Fruit fly (Drosophila melanogaster) whole organism, embryonic: ENCODE results near the gene CG32537.
A peak's percentile ranks its signal among the peaks of the same experiment; 100 is the strongest.

ENCODE experiments used
- Ada2b ChIP-seq: fragments of 200-800 bp; sonication (Bioruptor generic); IDR thresholded peaks from 2 replicates; pipeline ENCODE4 v1.3.6; 2022; ENCODE audit warnings: missing biosample characterization, missing genetic modification characterization
- Asciz ChIP-seq: fragments of 200-800 bp; sonication (Bioruptor generic); optimal IDR thresholded peaks from 2 replicates; lab custom pipeline; 2017; ENCODE audit warnings: missing biosample characterization, mild to moderate bottlenecking, missing genetic modification characterization, missing genetic modification reagents
- CG10267 ChIP-seq: fragments of 200-800 bp; sonication (Bioruptor generic); optimal IDR thresholded peaks from 2 replicates; lab custom pipeline; 2018; ENCODE audit warnings: missing biosample characterization, mild to moderate bottlenecking, missing genetic modification characterization, moderate library complexity
- CG10366 ChIP-seq: fragments of 200-800 bp; sonication (Bioruptor generic); IDR thresholded peaks from 2 replicates; pipeline ENCODE4 v1.3.6; 2022; ENCODE audit warnings: missing biosample characterization, missing genetic modification characterization
- CG10431 ChIP-seq: fragments of 200-800 bp; sonication (Bioruptor generic); optimal IDR thresholded peaks from 3 replicates; lab custom pipeline; 2018; ENCODE audit warnings: missing biosample characterization, mild to moderate bottlenecking, missing genetic modification characterization
- CG11085 ChIP-seq: fragments of 200-800 bp; sonication (Bioruptor generic); IDR thresholded peaks from 2 replicates; pipeline ENCODE4 v1.3.6; 2022; ENCODE audit warnings: missing biosample characterization, missing genetic modification characterization
- CG12104 ChIP-seq: fragments of 200-800 bp; sonication (Bioruptor generic); optimal IDR thresholded peaks from 3 replicates; lab custom pipeline; 2016; ENCODE audit warnings: missing biosample characterization, missing genetic modification characterization
- CG1233 ChIP-seq: fragments of 200-800 bp; sonication (Bioruptor generic); optimal IDR thresholded peaks from 4 replicates; lab custom pipeline; 2018; ENCODE audit warnings: missing biosample characterization, mild to moderate bottlenecking, missing genetic modification characterization
- CG12391 ChIP-seq: fragments of 200-800 bp; sonication (Bioruptor generic); optimal IDR thresholded peaks from 3 replicates; lab custom pipeline; 2018; ENCODE audit warnings: missing biosample characterization, mild to moderate bottlenecking, missing genetic modification characterization, moderate library complexity
- CG15514 ChIP-seq: fragments of 200-800 bp; sonication (Bioruptor generic); optimal IDR thresholded peaks from 3 replicates; lab custom pipeline; 2017; ENCODE audit warnings: missing biosample characterization, missing genetic modification characterization, mild to moderate bottlenecking, moderate library complexity, missing genetic modification reagents
- CG1603 ChIP-seq: fragments of 200-800 bp; sonication (Bioruptor generic); optimal IDR thresholded peaks from 2 replicates; lab custom pipeline; 2019; ENCODE audit warnings: missing biosample characterization, mild to moderate bottlenecking, missing genetic modification characterization, moderate library complexity
- CG17186 ChIP-seq: fragments of 200-800 bp; sonication (Bioruptor generic); optimal IDR thresholded peaks from 3 replicates; lab custom pipeline; 2017; ENCODE audit warnings: missing biosample characterization, missing genetic modification reagents, missing genetic modification characterization
- CG17912 ChIP-seq: fragments of 200-800 bp; sonication (Bioruptor generic); optimal IDR thresholded peaks from 2 replicates; lab custom pipeline; 2018; ENCODE audit warnings: missing biosample characterization, mild to moderate bottlenecking, missing genetic modification characterization
- CG18599 ChIP-seq: fragments of 200-800 bp; sonication (Bioruptor generic); optimal IDR thresholded peaks from 3 replicates; lab custom pipeline; 2017; ENCODE audit warnings: missing biosample characterization, missing genetic modification characterization, mild to moderate bottlenecking, moderate library complexity, missing genetic modification reagents
- CG2199 ChIP-seq: fragments of 200-800 bp; sonication (Bioruptor generic); IDR thresholded peaks from 3 replicates; pipeline ENCODE4 v1.3.6; 2022; ENCODE audit warnings: missing biosample characterization, missing genetic modification characterization
- CG4424 ChIP-seq: fragments of 200-800 bp; sonication (Bioruptor generic); optimal IDR thresholded peaks from 3 replicates; lab custom pipeline; 2016; ENCODE audit warnings: missing biosample characterization, missing genetic modification characterization
- CG7271 ChIP-seq: fragments of 200-800 bp; sonication (Bioruptor generic); optimal IDR thresholded peaks from 2 replicates; lab custom pipeline; 2018; ENCODE audit warnings: missing biosample characterization, mild to moderate bottlenecking, missing genetic modification characterization, moderate library complexity
- CG7839 ChIP-seq: fragments of 200-800 bp; sonication (Bioruptor generic); optimal IDR thresholded peaks from 3 replicates; lab custom pipeline; 2018; ENCODE audit warnings: missing biosample characterization, mild to moderate bottlenecking, missing genetic modification characterization, moderate library complexity
- CG7987 ChIP-seq: fragments of 200-800 bp; sonication (Bioruptor generic); optimal IDR thresholded peaks from 2 replicates; lab custom pipeline; 2018; ENCODE audit warnings: missing biosample characterization, mild to moderate bottlenecking, missing genetic modification characterization, moderate library complexity
- D19A ChIP-seq: fragments of 200-800 bp; optimal IDR thresholded peaks from 3 replicates; lab custom pipeline; 2019; ENCODE audit warnings: missing biosample characterization, mild to moderate bottlenecking, missing genetic modification characterization, moderate library complexity
- Dek ChIP-seq: fragments of 200-800 bp; sonication (Bioruptor generic); optimal IDR thresholded peaks from 3 replicates; lab custom pipeline; 2019; ENCODE audit warnings: missing biosample characterization, mild to moderate bottlenecking, missing genetic modification characterization, moderate library complexity
- Hey ChIP-seq: fragments of 200-800 bp; sonication (Bioruptor generic); optimal IDR thresholded peaks from 3 replicates; lab custom pipeline; 2018; ENCODE audit warnings: missing biosample characterization, mild to moderate bottlenecking, missing genetic modification characterization
- Hr51 ChIP-seq, 2 experiments: fragments of 200-800 bp; sonication (Bioruptor generic); optimal IDR thresholded peaks; 2 replicates in 1 of 2; 3 replicates in 1 of 2; lab custom pipeline; 2016 to 2018; ENCODE audit warnings: missing biosample characterization in 2 of 2, missing genetic modification characterization in 2 of 2, mild to moderate bottlenecking in 1 of 2, moderate library complexity in 1 of 2
- Hsf ChIP-seq: fragments of 200-800 bp; sonication (Bioruptor generic); optimal IDR thresholded peaks from 3 replicates; lab custom pipeline; 2016; ENCODE audit warnings: missing biosample characterization, missing genetic modification characterization
- Lpt ChIP-seq: fragments of >200 bp; optimal IDR thresholded peaks from 2 replicates; lab custom pipeline; 2018; ENCODE audit warnings: missing biosample characterization, missing genetic modification characterization
- NFAT ChIP-seq: fragments of 200-800 bp; sonication (Bioruptor generic); IDR thresholded peaks from 2 replicates; pipeline ENCODE4 v1.3.6; 2022; ENCODE audit warnings: missing biosample characterization, missing genetic modification characterization
- Optix ChIP-seq: fragments of 200-800 bp; sonication (Bioruptor generic); IDR thresholded peaks from 3 replicates; pipeline ENCODE4 v1.3.6; 2022; ENCODE audit warnings: missing biosample characterization, missing genetic modification characterization
- Side ChIP-seq: fragments of 200-800 bp; sonication (Bioruptor generic); optimal IDR thresholded peaks from 2 replicates; lab custom pipeline; 2016; ENCODE audit warnings: missing biosample characterization, missing genetic modification characterization
- Sox102F ChIP-seq: fragments of 200-800 bp; sonication (Bioruptor generic); optimal IDR thresholded peaks from 2 replicates; lab custom pipeline; 2018; ENCODE audit warnings: missing biosample characterization, mild to moderate bottlenecking, missing genetic modification characterization, moderate library complexity
- aop ChIP-seq: fragments of 200-800 bp; sonication (Bioruptor generic); IDR thresholded peaks from 2 replicates; pipeline ENCODE4 v1.3.6; 2022; ENCODE audit warnings: missing biosample characterization, missing genetic modification characterization
- btn ChIP-seq: fragments of 200-800 bp; sonication (Bioruptor generic); optimal IDR thresholded peaks from 2 replicates; lab custom pipeline; 2016; ENCODE audit warnings: missing biosample characterization, missing genetic modification characterization
- cato ChIP-seq: fragments of 200-800 bp; sonication (Bioruptor generic); optimal IDR thresholded peaks from 2 replicates; lab custom pipeline; 2016; ENCODE audit warnings: missing biosample characterization, missing genetic modification characterization, borderline replicate concordance
- chinmo ChIP-seq: fragments of 200-800 bp; sonication (Bioruptor generic); IDR thresholded peaks from 4 replicates; pipeline ENCODE4 v1.3.6; 2022; ENCODE audit warnings: missing biosample characterization, missing genetic modification characterization; ENCODE audit not compliant: partially characterized antibody
- dysf ChIP-seq: fragments of 200-800 bp; sonication (Bioruptor generic); IDR thresholded peaks from 3 replicates; pipeline ENCODE4 v1.3.6; 2022; ENCODE audit warnings: missing biosample characterization, missing genetic modification characterization
- gfzf ChIP-seq: fragments of 200-800 bp; sonication (Bioruptor generic); optimal IDR thresholded peaks from 2 replicates; lab custom pipeline; 2016; ENCODE audit warnings: missing biosample characterization, mild to moderate bottlenecking, missing genetic modification characterization, moderate library complexity
- grau ChIP-seq: fragments of 200-800 bp; optimal IDR thresholded peaks from 3 replicates; lab custom pipeline; 2019; ENCODE audit warnings: missing biosample characterization, mild to moderate bottlenecking, missing genetic modification characterization, moderate library complexity
- ham ChIP-seq: fragments of 200-800 bp; sonication (Bioruptor generic); IDR thresholded peaks from 2 replicates; pipeline ENCODE4 v1.3.6; 2022; ENCODE audit warnings: missing biosample characterization, missing genetic modification characterization
- pros ChIP-seq: fragments of 200-800 bp; sonication (Bioruptor generic); optimal IDR thresholded peaks from 3 replicates; lab custom pipeline; 2019; ENCODE audit warnings: missing biosample characterization, mild to moderate bottlenecking, missing genetic modification characterization, moderate library complexity
- sim ChIP-seq: fragments of 200-800 bp; sonication (Bioruptor generic); IDR thresholded peaks from 2 replicates; pipeline ENCODE4 v1.3.6; 2022; ENCODE audit warnings: missing biosample characterization, missing genetic modification characterization
- sima ChIP-seq: fragments of 200-800 bp; sonication (Bioruptor generic); optimal IDR thresholded peaks from 2 replicates; lab custom pipeline; 2016; ENCODE audit warnings: missing biosample characterization, missing genetic modification characterization
- sna ChIP-seq: fragments of 200-800 bp; sonication (Bioruptor generic); IDR thresholded peaks from 2 replicates; pipeline ENCODE4 v1.3.6; 2022; ENCODE audit warnings: missing biosample characterization, missing genetic modification characterization; ENCODE audit not compliant: partially characterized antibody
- so ChIP-seq: fragments of 200-800 bp; sonication (Bioruptor generic); IDR thresholded peaks from 3 replicates; pipeline ENCODE4 v1.3.6; 2022; ENCODE audit warnings: missing biosample characterization, missing genetic modification characterization
- ssp ChIP-seq: fragments of 200-800 bp; sonication (Bioruptor generic); IDR thresholded peaks from 2 replicates; pipeline ENCODE4 v1.3.6; 2022; ENCODE audit warnings: missing biosample characterization, missing genetic modification characterization
- stc ChIP-seq: fragments of 200-800 bp; sonication (Bioruptor generic); IDR thresholded peaks from 2 replicates; pipeline ENCODE4 v1.3.6; 2022; ENCODE audit warnings: missing biosample characterization, missing genetic modification characterization
- stwl ChIP-seq: fragments of 200-800 bp; sonication (Bioruptor generic); optimal IDR thresholded peaks from 3 replicates; lab custom pipeline; 2018; ENCODE audit warnings: missing biosample characterization, mild to moderate bottlenecking, missing genetic modification characterization, moderate library complexity
- sug ChIP-seq: fragments of 200-800 bp; optimal IDR thresholded peaks from 2 replicates; lab custom pipeline; 2019; ENCODE audit warnings: missing biosample characterization, mild to moderate bottlenecking, missing genetic modification characterization, moderate library complexity
- tin ChIP-seq: fragments of 200-800 bp; sonication (Bioruptor generic); optimal IDR thresholded peaks from 3 replicates; lab custom pipeline; 2016; ENCODE audit warnings: missing biosample characterization, missing genetic modification characterization
- ttk ChIP-seq: fragments of 200-800 bp; sonication (Bioruptor generic); IDR thresholded peaks from 2 replicates; pipeline ENCODE4 v2.1.2; 2022; ENCODE audit warnings: missing biosample characterization, missing genetic modification characterization
- wdn ChIP-seq: fragments of 200-800 bp; sonication (Bioruptor generic); IDR thresholded peaks from 2 replicates; pipeline ENCODE4 v1.3.6; 2022; ENCODE audit warnings: missing biosample characterization, missing genetic modification characterization
- zf30C ChIP-seq: fragments of 200-800 bp; sonication (Bioruptor generic); optimal IDR thresholded peaks from 3 replicates; lab custom pipeline; 2018; ENCODE audit warnings: missing biosample characterization, mild to moderate bottlenecking, missing genetic modification characterization

The CG32537 gene

DNA sequence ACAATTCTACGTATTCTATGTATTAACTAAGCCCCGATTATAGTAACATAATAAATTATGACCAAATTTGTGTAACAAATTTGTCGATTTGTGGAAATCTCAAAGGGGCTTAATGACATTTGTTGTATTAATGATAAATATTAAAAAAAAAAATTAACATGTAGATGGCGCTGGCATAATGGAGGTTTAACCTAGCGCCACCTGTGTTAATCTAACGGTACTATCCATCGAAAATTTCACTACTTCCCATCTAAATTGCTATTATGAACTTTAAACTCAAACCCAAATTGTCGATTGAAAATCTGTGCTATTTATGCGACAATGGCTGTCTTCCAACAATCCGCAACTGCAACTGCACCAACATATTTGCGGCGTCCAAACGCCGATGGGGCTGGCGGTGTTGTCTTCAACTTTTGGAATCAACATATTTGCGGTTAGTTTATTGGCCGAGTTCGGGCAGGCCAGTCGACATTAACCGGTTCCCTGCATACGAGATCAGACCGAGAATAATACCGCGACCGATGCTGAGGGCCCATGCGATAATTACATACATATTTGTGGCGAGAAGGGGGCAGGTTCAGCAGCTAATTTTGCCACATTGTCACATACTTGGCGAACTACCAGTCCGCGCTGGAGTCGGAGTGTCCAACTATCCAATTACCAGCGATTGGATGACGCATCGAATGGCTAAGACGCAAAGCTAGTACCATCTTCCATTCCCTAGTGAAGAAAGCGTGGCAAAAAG lies 49.6 kb upstream of the CG32537 start (continued):
- TF ChIP-seq ssp (no peak), CG2199 (GFP tag; lab: Robert Waterston, UW) (peak; percentile 69; the same call in 2 of the 3 replicates), sna (GFP tag; lab: Robert Waterston, UW) (no peak), Dek (tag; lab: Kevin White, UChicago) (no peak), ham (GFP tag; lab: Robert Waterston, UW) (no peak), grau (peak; percentile 21), Optix (GFP tag; lab: Robert Waterston, UW) (no peak), Lpt (GFP tag; lab: Kevin White, UChicago) (no peak), dysf (GFP tag; lab: Robert Waterston, UW) (no peak), CG7271 (tag; lab: Kevin White, UChicago) (no peak), NFAT (GFP tag; lab: Robert Waterston, UW) (no peak), D19A (tag; lab: Kevin White, UChicago) (no peak), cato (GFP tag; lab: Kevin White, UChicago) (no peak), sug (tag; lab: Kevin White, UChicago) (no peak), ttk (GFP tag; lab: Robert Waterston, UW) (no peak), CG4424 (no peak), so (no peak), Hey (tag; lab: Kevin White, UChicago) (no peak), sim (no peak), stc (GFP tag; lab: Robert Waterston, UW) (no peak), CG11085 (no peak), stwl (peak; percentile 28), gfzf (GFP tag; lab: Kevin White, UChicago) (no peak), tin (GFP tag; lab: Kevin White, UChicago) (no peak), CG10366 (GFP tag; lab: Robert Waterston, UW) (no peak), CG17912 (no peak), wdn (GFP tag; lab: Robert Waterston, UW) (no peak), CG17186 (GFP tag; lab: Kevin White, UChicago) (no peak), zf30C (GFP tag; lab: Kevin White, UChicago) (no peak), CG7987 (GFP tag; lab: Kevin White, UChicago) (no peak), Side (GFP tag; lab: Kevin White, UChicago) (no peak), chinmo (GFP tag; lab: Robert Waterston, UW) (peak; percentile 75; the same call in 1 of the 4 replicates), btn (GFP tag; lab: Kevin White, UChicago) (no peak), CG1603 (tag; lab: Kevin White, UChicago) (no peak), Hr51 (GFP tag; optimal IDR thresholded peaks at IDR 0.05; lab: Kevin White, UChicago) (peak in 1 of 2 experiments; percentile 6), pros (no peak), CG12104 (no peak), aop (GFP tag; lab: Robert Waterston, UW) (no peak), sima (GFP tag; lab: Kevin White, UChicago) (no peak), Asciz (no peak), CG15514 (GFP tag; lab: Kevin White, UChicago) (peak; percentile 5), CG10431 (no peak), Sox102F (GFP tag; lab: Kevin White, UChicago) (peak; percentile 2), CG18599 (GFP tag; lab: Kevin White, UChicago) (no peak), CG10267 (tag; lab: Kevin White, UChicago) (no peak), CG7839 (tag; lab: Kevin White, UChicago) (peak; percentile 37), CG1233 (GFP tag; lab: Kevin White, UChicago) (peak; percentile 29), CG12391 (tag; lab: Kevin White, UChicago) (no peak), Hsf (GFP tag; lab: Kevin White, UChicago) (peak; percentile 9), Ada2b (GFP tag; lab: Robert Waterston, UW) (no peak)
